Worm (Caenorhabditis elegans) whole organism, L4/young adult: ENCODE results near the gene rpc-25.

Source experiments
- W03F9.2 ChIP-seq: fragments of 150-350 bp; optimal IDR thresholded peaks from 2 replicates; lab custom pipeline; 2014; ENCODE audit warnings: missing biosample characterization, missing genetic modification characterization
- dao-5 ChIP-seq: sonication (generic microtip); optimal IDR thresholded peaks from 2 replicates; lab custom pipeline; 2016; ENCODE audit warnings: missing genotype, missing genetic modification characterization, moderate library complexity, missing compliant biosample characterization
- him-1 ChIP-seq: sonication (generic microtip); optimal IDR thresholded peaks from 2 replicates; lab custom pipeline; 2016; ENCODE audit warnings: missing genotype, missing genetic modification reagents, missing genetic modification characterization, missing compliant biosample characterization

ce11 chrV:10185719-10186118, 20.7 kb downstream of the rpc-25 start, which contains the start of gene ZK856.18:
- TF ChIP-seq dao-5 (tag; lab: Kevin White, UChicago) (no peak), W03F9.2 (tag; lab: Kevin White, UChicago) (no peak), him-1 (tag; lab: Kevin White, UChicago) (no peak)
